Fruit fly (Drosophila melanogaster): ENCODE measurements around the gene P5cr.

P5cr gene

DNA sequence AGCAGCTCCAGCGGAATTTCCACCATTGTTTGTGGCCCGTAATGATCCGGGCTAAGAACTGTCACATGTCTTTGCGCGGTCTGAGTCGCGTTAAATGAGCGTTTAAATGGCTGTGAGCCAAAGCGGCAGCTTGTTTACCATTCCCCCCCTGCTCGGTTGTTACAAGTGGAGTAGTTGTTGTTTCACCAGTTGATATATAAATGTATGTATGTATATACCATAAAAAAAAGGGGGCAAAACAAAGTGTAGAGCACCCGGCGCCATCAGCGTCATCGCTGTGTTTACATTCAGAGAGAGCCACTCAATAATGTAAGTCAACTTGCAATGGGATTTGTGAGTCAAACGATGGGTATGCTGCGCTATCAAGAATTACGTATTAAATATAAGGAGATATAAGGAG lies 28.2 kb downstream of the P5cr start (continued):
- 0 out of 3 replicates have a peak, but pooled peaks have one; percentile 17 for TF ChIP-seq zfh1 (GFP tag; IDR thresholded peaks at IDR 0.05)
- TF ChIP-seq CG4360 (GFP tag; IDR thresholded peaks at IDR 0.05): no peak
- TF ChIP-seq unc-4 (GFP tag; IDR thresholded peaks at IDR 0.05; ENCODE audit: partially characterized antibody): no peak
- no peak for TF ChIP-seq sc (optimal IDR thresholded peaks at IDR 0.05)
- peak; percentile 6 for TF ChIP-seq sc (GFP tag; optimal IDR thresholded peaks at IDR 0.05)
- TF ChIP-seq lab (GFP tag; optimal IDR thresholded peaks at IDR 0.05): peak; percentile 26
- no peak for TF ChIP-seq salm (tag; optimal IDR thresholded peaks at IDR 0.05)
- TF ChIP-seq Atf-2 (GFP tag; optimal IDR thresholded peaks at IDR 0.05): no peak
- TF ChIP-seq D19B (GFP tag; optimal IDR thresholded peaks at IDR 0.05): no peak
- TF ChIP-seq z (GFP tag; IDR thresholded peaks at IDR 0.05): peak; percentile 76
- TF ChIP-seq CG8765 (GFP tag; IDR thresholded peaks at IDR 0.05): no peak
- peak; percentile 6 for TF ChIP-seq kni (GFP tag; optimal IDR thresholded peaks at IDR 0.05)
- no peak for TF ChIP-seq Bgb (GFP tag; IDR thresholded peaks at IDR 0.05; ENCODE audit: partially characterized antibody)
- TF ChIP-seq CG9215 (GFP tag; IDR thresholded peaks at IDR 0.05): no peak
- no peak for TF ChIP-seq BEAF-32 (GFP tag; optimal IDR thresholded peaks at IDR 0.05)
- TF ChIP-seq kay (GFP tag; optimal IDR thresholded peaks at IDR 0.05): no peak
- TF ChIP-seq nmo (GFP tag; optimal IDR thresholded peaks at IDR 0.05): no peak
- TF ChIP-seq Meics (GFP tag; optimal IDR thresholded peaks at IDR 0.05): no peak
- no peak for TF ChIP-seq Ets97D (GFP tag; optimal IDR thresholded peaks at IDR 0.05)
- no peak for TF ChIP-seq ems (GFP tag; optimal IDR thresholded peaks at IDR 0.05)
- TF ChIP-seq chinmo (GFP tag; IDR thresholded peaks at IDR 0.05; ENCODE audit: partially characterized antibody): no peak

DNA sequence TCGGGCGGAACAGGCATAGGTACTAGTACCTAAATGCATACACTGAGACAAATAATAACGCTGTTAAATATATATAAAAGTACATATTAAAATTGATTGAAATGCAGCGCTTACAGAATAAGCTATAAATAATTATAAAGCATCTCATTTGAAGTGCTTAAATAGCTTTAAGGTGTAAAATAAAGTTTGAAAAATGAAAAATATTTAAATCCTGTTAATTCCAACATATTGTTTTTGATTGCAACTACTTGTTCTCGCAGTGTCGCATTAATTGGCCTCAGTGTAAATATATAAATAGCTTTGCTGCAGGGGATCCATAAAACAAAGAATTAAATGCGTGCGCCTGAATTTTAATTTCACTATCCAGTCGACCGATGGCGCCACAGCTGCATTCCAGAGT lies 29.7 kb downstream of the P5cr start:
- TF ChIP-seq ci (GFP tag; IDR thresholded peaks at IDR 0.05) (0 out of 3 replicates have a peak, but pooled peaks have one; percentile 14), psq (GFP tag; optimal IDR thresholded peaks at IDR 0.05) (no peak), CG13287 (GFP tag; IDR thresholded peaks at IDR 0.05; ENCODE audit: partially characterized antibody) (no peak), al (GFP tag; IDR thresholded peaks at IDR 0.05) (no peak), Fer2 (tag; optimal IDR thresholded peaks at IDR 0.05) (no peak), dm (GFP tag; optimal IDR thresholded peaks at IDR 0.05) (no peak), lmd (GFP tag; IDR thresholded peaks at IDR 0.05) (no peak), CG1792 (GFP tag; optimal IDR thresholded peaks at IDR 0.05) (no peak), ro (GFP tag; IDR thresholded peaks at IDR 0.05) (no peak), CG31441 (GFP tag; IDR thresholded peaks at IDR 0.05) (no peak), scrt (GFP tag; optimal IDR thresholded peaks at IDR 0.05) (no peak), Lpt (GFP tag; optimal IDR thresholded peaks at IDR 0.05) (no peak), CG33213 (GFP tag; optimal IDR thresholded peaks at IDR 0.05) (no peak), HmgZ (tag; optimal IDR thresholded peaks at IDR 0.05) (no peak), CG17359 (tag; optimal IDR thresholded peaks at IDR 0.05) (peak; percentile 5), HLH4C (GFP tag; IDR thresholded peaks at IDR 0.05; ENCODE audit: partially characterized antibody) (no peak), cas (GFP tag; IDR thresholded peaks at IDR 0.05) (no peak), CG7786 (GFP tag; optimal IDR thresholded peaks at IDR 0.05) (no peak), GATAe (GFP tag; conservative IDR thresholded peaks at IDR 0.05) (no peak), mirr (GFP tag; optimal IDR thresholded peaks at IDR 0.05) (no peak), CG5245 (GFP tag; optimal IDR thresholded peaks at IDR 0.05) (no peak), so (GFP tag; IDR thresholded peaks at IDR 0.05) (no peak), Poxn (GFP tag; IDR thresholded peaks at IDR 0.05) (no peak), CG11504 (tag; optimal IDR thresholded peaks at IDR 0.05) (peak; percentile 27), HLH54F (GFP tag; optimal IDR thresholded peaks at IDR 0.05) (no peak), CG15073 (GFP tag; optimal IDR thresholded peaks at IDR 0.05) (no peak), Rx (GFP tag; IDR thresholded peaks at IDR 0.05) (no peak), sens (GFP tag) (peak; percentile 78), CG34376 (GFP tag; optimal IDR thresholded peaks at IDR 0.05) (no peak), CG3838 (GFP tag; optimal IDR thresholded peaks at IDR 0.05) (no peak), PHDP (tag; optimal IDR thresholded peaks at IDR 0.05) (no peak), CG3995 (GFP tag; optimal IDR thresholded peaks at IDR 0.05) (no peak)
